Worm (Caenorhabditis elegans): ENCODE data around the gene srd-29.

The srd-29 gene

DNA sequence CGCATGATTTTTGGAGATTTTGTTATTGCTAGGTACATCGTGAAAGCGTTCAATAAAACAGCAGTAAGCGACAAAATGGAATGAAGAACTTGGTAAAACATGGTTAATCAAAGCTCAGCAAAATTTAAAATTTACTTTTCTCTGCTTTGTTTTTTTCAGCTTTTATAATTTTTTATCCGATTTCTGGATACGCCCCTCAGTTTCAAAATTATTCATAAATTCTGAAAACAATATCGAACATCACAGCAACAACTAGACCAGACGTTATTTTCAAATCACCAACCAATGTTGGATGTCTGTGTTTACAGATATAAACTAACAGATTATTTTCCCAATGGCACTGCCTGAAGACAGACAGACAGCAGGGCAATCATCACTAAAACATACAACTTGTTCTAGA lies 912 bp upstream of the srd-29 start, which contains the start of gene srd-31:
Gene srd-31, minus strand, starts transcription at position 101 of the 400 bp plus-strand sequence.
- TF ChIP-seq ref-1 (GFP tag; conservative IDR thresholded peaks at IDR 0.05) (no peak), flt-1 (GFP tag; IDR thresholded peaks at IDR 0.05) (no peak), ztf-23 (GFP tag; IDR thresholded peaks at IDR 0.05) (no peak), cog-1 (tag; optimal IDR thresholded peaks at IDR 0.05) (no peak), klf-2 (GFP tag; conservative IDR thresholded peaks at IDR 0.05) (no peak), med-1 (GFP tag; optimal IDR thresholded peaks at IDR 0.05; ENCODE audit: insufficient read depth) (no peak), T22C8.4 (GFP tag; IDR thresholded peaks at IDR 0.05) (no peak), tab-1 (GFP tag; IDR thresholded peaks at IDR 0.05) (no peak), ztf-29 (GFP tag; IDR thresholded peaks at IDR 0.05) (no peak)

DNA sequence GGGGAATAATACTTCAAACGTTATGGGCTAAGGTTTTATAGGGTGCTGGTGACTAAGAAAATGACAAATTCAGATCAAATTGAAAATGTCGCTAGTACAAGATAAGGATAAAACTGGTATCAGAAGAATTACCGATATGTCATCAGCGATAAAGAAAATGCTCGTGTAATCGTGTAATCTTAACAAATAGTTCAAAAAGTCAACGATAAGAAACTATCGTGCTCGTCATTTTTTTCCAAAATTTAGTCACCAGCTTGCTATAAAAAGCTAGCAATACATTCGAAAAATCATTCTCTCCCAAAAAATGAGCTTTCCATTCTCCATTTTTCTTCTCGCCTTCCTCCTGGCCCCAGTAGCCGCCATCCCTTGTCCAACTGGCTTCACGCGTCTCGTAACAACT lies 2.2 kb downstream of the srd-29 start, which contains the start of gene clec-45:
Gene clec-45, plus strand, starts transcription at position 301 of the 400 bp plus-strand sequence.
- TF ChIP-seq ztf-29 (GFP tag; IDR thresholded peaks at IDR 0.05) (no peak), tab-1 (GFP tag; IDR thresholded peaks at IDR 0.05) (no peak), ztf-23 (GFP tag; IDR thresholded peaks at IDR 0.05) (no peak), ref-1 (GFP tag; conservative IDR thresholded peaks at IDR 0.05) (no peak), flt-1 (GFP tag; IDR thresholded peaks at IDR 0.05) (no peak), cog-1 (tag; optimal IDR thresholded peaks at IDR 0.05) (no peak), T22C8.4 (GFP tag; IDR thresholded peaks at IDR 0.05) (no peak), med-1 (GFP tag; optimal IDR thresholded peaks at IDR 0.05; ENCODE audit: insufficient read depth) (no peak), klf-2 (GFP tag; conservative IDR thresholded peaks at IDR 0.05) (no peak)

DNA sequence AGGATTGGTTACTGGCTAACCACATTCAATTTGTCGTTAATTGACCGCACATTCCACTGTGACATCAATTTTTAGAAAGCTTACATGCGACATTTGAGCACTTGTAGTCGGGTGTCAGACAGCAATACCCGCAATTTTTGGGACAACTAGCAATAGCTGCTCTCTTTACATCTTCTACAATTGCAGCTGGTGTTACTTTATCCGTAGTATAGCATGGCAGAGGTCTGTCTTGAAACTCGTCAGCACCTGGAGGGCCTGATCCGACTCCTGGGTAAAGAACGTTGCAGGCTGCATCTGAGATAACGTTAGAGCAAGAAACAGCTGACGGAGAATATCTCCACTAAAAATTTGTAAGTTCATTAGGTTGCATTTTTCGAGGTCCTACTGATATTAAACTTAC lies 3.8 kb downstream of the srd-29 start:
- TF ChIP-seq T22C8.4 (GFP tag; IDR thresholded peaks at IDR 0.05) (no peak), cog-1 (tag; optimal IDR thresholded peaks at IDR 0.05) (no peak), ztf-23 (GFP tag; IDR thresholded peaks at IDR 0.05) (no peak), klf-2 (GFP tag; conservative IDR thresholded peaks at IDR 0.05) (no peak), tab-1 (GFP tag; IDR thresholded peaks at IDR 0.05) (no peak), ref-1 (GFP tag; conservative IDR thresholded peaks at IDR 0.05) (no peak), ztf-29 (GFP tag; IDR thresholded peaks at IDR 0.05) (no peak)

ce11 chrV:7639787-7640186 lies 4.2 kb downstream of the srd-29 start, which contains the start of gene F07C4.10:
Gene F07C4.10 (minus strand): TSS chrV:7639887.
- TF ChIP-seq T22C8.4 (GFP tag; IDR thresholded peaks at IDR 0.05) (no peak), ztf-23 (GFP tag; IDR thresholded peaks at IDR 0.05) (no peak), med-1 (GFP tag; optimal IDR thresholded peaks at IDR 0.05; ENCODE audit: insufficient read depth) (no peak), tab-1 (GFP tag; IDR thresholded peaks at IDR 0.05) (no peak), klf-2 (GFP tag; conservative IDR thresholded peaks at IDR 0.05) (no peak), ztf-29 (GFP tag; IDR thresholded peaks at IDR 0.05) (no peak), ref-1 (GFP tag; conservative IDR thresholded peaks at IDR 0.05) (no peak), cog-1 (tag; optimal IDR thresholded peaks at IDR 0.05) (no peak), flt-1 (GFP tag; IDR thresholded peaks at IDR 0.05) (no peak)

ce11 chrV:7641718-7642117 lies 6.1 kb downstream of the srd-29 start:
- TF ChIP-seq klf-2 (GFP tag; conservative IDR thresholded peaks at IDR 0.05) = no peak
- no peak for TF ChIP-seq med-1 (GFP tag; optimal IDR thresholded peaks at IDR 0.05; ENCODE audit: insufficient read depth)
- TF ChIP-seq ztf-23 (GFP tag; IDR thresholded peaks at IDR 0.05) = no peak
- TF ChIP-seq cog-1 (tag; optimal IDR thresholded peaks at IDR 0.05) = no peak
- TF ChIP-seq ref-1 (GFP tag; conservative IDR thresholded peaks at IDR 0.05) = no peak
- TF ChIP-seq flt-1 (GFP tag; IDR thresholded peaks at IDR 0.05) = no peak
- TF ChIP-seq ztf-29 (GFP tag; IDR thresholded peaks at IDR 0.05) = no peak
- TF ChIP-seq T22C8.4 (GFP tag; IDR thresholded peaks at IDR 0.05) = no peak
- no peak for TF ChIP-seq tab-1 (GFP tag; IDR thresholded peaks at IDR 0.05)

DNA sequence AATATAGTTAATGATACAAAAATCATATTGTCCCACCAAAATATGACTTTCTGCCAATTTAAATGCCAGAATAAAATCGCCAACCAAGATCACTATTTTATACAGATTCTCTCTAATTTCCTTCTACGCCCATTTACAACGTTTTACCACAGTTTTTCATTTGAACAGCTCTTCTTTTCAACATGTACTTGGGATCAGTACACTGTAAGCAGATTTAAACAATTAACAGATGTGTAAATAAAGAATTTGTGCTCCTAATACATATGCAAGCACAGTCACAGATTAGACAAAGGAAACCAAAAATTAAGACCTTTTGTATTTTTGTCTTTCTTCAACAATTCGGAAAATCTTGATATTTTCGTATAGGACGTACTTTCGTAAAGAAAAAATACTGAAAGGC lies 7.8 kb downstream of the srd-29 start, which contains the start of gene F07C4.11:
Gene F07C4.11, minus strand, starts transcription at position 101 of the 400 bp plus-strand sequence.
- no peak for TF ChIP-seq tab-1 (GFP tag; IDR thresholded peaks at IDR 0.05)
- no peak for TF ChIP-seq ref-1 (GFP tag; conservative IDR thresholded peaks at IDR 0.05)
- TF ChIP-seq flt-1 (GFP tag; IDR thresholded peaks at IDR 0.05) = no peak
- no peak for TF ChIP-seq ztf-29 (GFP tag; IDR thresholded peaks at IDR 0.05)
- no peak for TF ChIP-seq ztf-23 (GFP tag; IDR thresholded peaks at IDR 0.05)
- TF ChIP-seq T22C8.4 (GFP tag; IDR thresholded peaks at IDR 0.05) = no peak
- no peak for TF ChIP-seq med-1 (GFP tag; optimal IDR thresholded peaks at IDR 0.05; ENCODE audit: insufficient read depth)
- no peak for TF ChIP-seq klf-2 (GFP tag; conservative IDR thresholded peaks at IDR 0.05)
- no peak for TF ChIP-seq cog-1 (tag; optimal IDR thresholded peaks at IDR 0.05)

DNA sequence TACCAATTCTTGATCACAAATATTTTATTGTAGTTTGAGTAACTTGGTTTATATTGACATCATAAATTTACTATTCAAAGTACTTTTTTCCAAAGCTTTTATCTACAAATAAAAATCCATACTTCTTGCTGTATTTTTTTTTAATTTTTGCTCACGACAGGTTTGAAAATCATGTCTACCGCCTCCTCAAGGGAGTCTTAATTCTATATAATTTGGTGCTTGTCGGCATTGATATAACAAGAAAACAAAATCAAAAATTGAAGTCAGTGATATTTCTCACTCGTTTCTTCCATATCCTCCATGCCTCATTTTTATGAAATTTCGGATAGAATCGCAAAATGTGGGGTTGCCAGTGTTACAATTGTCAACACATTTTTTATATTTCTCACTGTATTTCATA lies 9.9 kb downstream of the srd-29 start, which contains the start of gene str-47:
Gene str-47, plus strand, starts transcription at position 301 of the 400 bp plus-strand sequence.
- no peak for TF ChIP-seq ztf-23 (GFP tag; IDR thresholded peaks at IDR 0.05)
- TF ChIP-seq T22C8.4 (GFP tag; IDR thresholded peaks at IDR 0.05) = no peak
- TF ChIP-seq med-1 (GFP tag; optimal IDR thresholded peaks at IDR 0.05; ENCODE audit: insufficient read depth) = no peak
- no peak for TF ChIP-seq klf-2 (GFP tag; conservative IDR thresholded peaks at IDR 0.05)
- no peak for TF ChIP-seq ref-1 (GFP tag; conservative IDR thresholded peaks at IDR 0.05)

DNA sequence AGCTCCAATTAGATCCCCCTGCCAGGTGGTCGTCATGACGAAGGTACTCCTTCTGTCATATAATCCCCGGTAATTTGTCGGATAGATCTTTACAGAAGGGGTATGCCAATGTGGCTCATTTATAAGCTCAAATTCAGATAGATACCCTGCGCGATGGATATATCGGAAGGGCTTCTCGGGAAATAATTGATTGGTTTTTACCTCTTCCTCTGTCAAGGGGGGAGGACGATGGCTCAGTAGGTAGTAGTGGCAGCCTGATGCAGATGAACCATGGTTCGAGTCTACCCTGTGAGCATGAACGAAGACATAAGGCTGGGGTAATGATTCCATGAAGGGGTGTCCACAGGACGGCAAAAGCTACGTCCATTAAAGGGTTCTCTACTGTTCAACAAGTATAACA lies 11.6 kb downstream of the srd-29 start:
- TF ChIP-seq klf-2 (GFP tag; conservative IDR thresholded peaks at IDR 0.05) (no peak), ref-1 (GFP tag; conservative IDR thresholded peaks at IDR 0.05) (no peak), T22C8.4 (GFP tag; IDR thresholded peaks at IDR 0.05) (no peak), cog-1 (tag; optimal IDR thresholded peaks at IDR 0.05) (no peak), flt-1 (GFP tag; IDR thresholded peaks at IDR 0.05) (no peak), tab-1 (GFP tag; IDR thresholded peaks at IDR 0.05) (no peak), med-1 (GFP tag; optimal IDR thresholded peaks at IDR 0.05; ENCODE audit: insufficient read depth) (no peak), ztf-23 (GFP tag; IDR thresholded peaks at IDR 0.05) (no peak), ztf-29 (GFP tag; IDR thresholded peaks at IDR 0.05) (no peak)

DNA sequence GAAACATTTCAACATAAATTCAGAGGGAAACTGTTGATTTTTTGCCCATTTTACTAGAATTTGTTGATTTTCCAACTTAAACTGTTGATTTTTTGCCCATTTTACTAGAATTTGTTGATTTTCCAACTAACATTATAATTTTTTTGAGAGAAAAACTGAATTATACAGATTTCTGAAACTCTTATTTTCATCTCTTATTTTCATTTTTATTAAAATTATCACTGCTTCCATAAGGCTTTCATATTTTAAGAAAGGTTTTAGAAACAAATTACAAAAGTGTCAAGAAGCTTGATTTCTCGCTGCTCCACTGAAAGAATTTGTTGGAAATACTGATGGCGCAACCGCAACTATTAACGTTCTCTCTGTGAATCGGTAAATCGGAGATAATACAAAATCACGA lies 14.4 kb downstream of the srd-29 start:
- no peak for TF ChIP-seq cog-1 (tag; optimal IDR thresholded peaks at IDR 0.05)
- no peak for TF ChIP-seq tab-1 (GFP tag; IDR thresholded peaks at IDR 0.05)
- TF ChIP-seq flt-1 (GFP tag; IDR thresholded peaks at IDR 0.05) = no peak
- TF ChIP-seq ztf-23 (GFP tag; IDR thresholded peaks at IDR 0.05) = no peak
- no peak for TF ChIP-seq klf-2 (GFP tag; conservative IDR thresholded peaks at IDR 0.05)
- TF ChIP-seq T22C8.4 (GFP tag; IDR thresholded peaks at IDR 0.05) = no peak
- no peak for TF ChIP-seq med-1 (GFP tag; optimal IDR thresholded peaks at IDR 0.05; ENCODE audit: insufficient read depth)
- no peak for TF ChIP-seq ref-1 (GFP tag; conservative IDR thresholded peaks at IDR 0.05)
- TF ChIP-seq ztf-29 (GFP tag; IDR thresholded peaks at IDR 0.05) = no peak

ce11 chrV:7651757-7652156 lies 16.2 kb downstream of the srd-29 start, which contains the start of gene srh-234:
Gene srh-234 (minus strand): TSS chrV:7651857.
- TF ChIP-seq ztf-29 (GFP tag; IDR thresholded peaks at IDR 0.05) (no peak), ref-1 (GFP tag; conservative IDR thresholded peaks at IDR 0.05) (no peak), klf-2 (GFP tag; conservative IDR thresholded peaks at IDR 0.05) (no peak), flt-1 (GFP tag; IDR thresholded peaks at IDR 0.05) (no peak), med-1 (GFP tag; optimal IDR thresholded peaks at IDR 0.05; ENCODE audit: insufficient read depth) (no peak), T22C8.4 (GFP tag; IDR thresholded peaks at IDR 0.05) (no peak), cog-1 (tag; optimal IDR thresholded peaks at IDR 0.05) (no peak), tab-1 (GFP tag; IDR thresholded peaks at IDR 0.05) (no peak), ztf-23 (GFP tag; IDR thresholded peaks at IDR 0.05) (no peak)
